Worm (Caenorhabditis elegans) whole organism, L1 larva: ENCODE measurements around the gene ppk-3.

Source experiments
- alr-1 ChIP-seq: fragments of 200-800 bp; sonication (Bioruptor generic); optimal IDR thresholded peaks from 2 replicates; lab custom pipeline; 2018; ENCODE audit warnings: borderline replicate concordance, mild to moderate bottlenecking, missing genetic modification characterization, missing compliant biosample characterization
- ama-1 ChIP-seq: fragments of 150-350 bp; optimal IDR thresholded peaks from 2 replicates; lab custom pipeline; 2014
- ceh-82 ChIP-seq, 3 experiments: fragments of 150-350 bp in 1 of 3; sonication (generic microtip) in 2 of 3; optimal IDR thresholded peaks; 2 replicates each; lab custom pipeline; 2014 to 2017; ENCODE audit warnings: missing biosample characterization in 3 of 3, missing genetic modification characterization in 3 of 3
- ceh-88 ChIP-seq: fragments of 200-800 bp; sonication (Bioruptor generic); IDR thresholded peaks from 2 replicates; pipeline ENCODE4 v1.3.6; 2022; ENCODE audit warnings: missing genetic modification characterization, missing compliant biosample characterization
- efl-1 ChIP-seq, 4 experiments: fragments of 150-350 bp; optimal IDR thresholded peaks in 3 of 4; peaks in 1 of 4; 1 replicate in 1 of 4; 2 replicates in 3 of 4; lab custom pipeline; 2014; ENCODE audit warnings: missing biosample characterization in 2 of 4, missing genetic modification characterization in 2 of 4, missing genetic modification reagents in 2 of 4
- lin-13 ChIP-seq: fragments of 150-350 bp; optimal IDR thresholded peaks from 2 replicates; lab custom pipeline; 2014; ENCODE audit warnings: missing biosample characterization, missing genetic modification reagents, missing genetic modification characterization
- lin-15B ChIP-seq: fragments of 150-350 bp; sonication (generic microtip); optimal IDR thresholded peaks from 3 replicates; lab custom pipeline; 2014; ENCODE audit warnings: missing biosample characterization, missing genetic modification characterization
- lin-39 ChIP-seq: fragments of 150-350 bp; optimal IDR thresholded peaks from 2 replicates; lab custom pipeline; 2014; ENCODE audit warnings: missing biosample characterization, missing genetic modification reagents, missing genetic modification characterization
- nhr-77 ChIP-seq: fragments of 150-350 bp; optimal IDR thresholded peaks from 2 replicates; lab custom pipeline; 2014; ENCODE audit warnings: missing biosample characterization, missing genetic modification characterization
- skn-1 ChIP-seq: fragments of 150-350 bp; optimal IDR thresholded peaks from 2 replicates; lab custom pipeline; 2014; ENCODE audit warnings: missing biosample characterization, missing genetic modification characterization
- snpc-4 ChIP-seq: fragments of 150-350 bp; optimal IDR thresholded peaks from 2 replicates; lab custom pipeline; 2014; ENCODE audit warnings: missing biosample characterization, missing genetic modification characterization
- snu-23 ChIP-seq: sonication (generic microtip); optimal IDR thresholded peaks from 2 replicates; lab custom pipeline; 2016; ENCODE audit warnings: missing genetic modification characterization, missing compliant biosample characterization
- tbx-2 ChIP-seq: sonication (generic microtip); optimal IDR thresholded peaks from 2 replicates; lab custom pipeline; 2016; ENCODE audit warnings: missing genetic modification characterization, missing compliant biosample characterization
- ztf-11 ChIP-seq, 2 experiments: sonication (generic microtip); optimal IDR thresholded peaks; 2 replicates each; lab custom pipeline; 2016 to 2017; ENCODE audit warnings: missing genetic modification characterization in 2 of 2, missing biosample characterization in 1 of 2, missing compliant biosample characterization in 1 of 2

DNA sequence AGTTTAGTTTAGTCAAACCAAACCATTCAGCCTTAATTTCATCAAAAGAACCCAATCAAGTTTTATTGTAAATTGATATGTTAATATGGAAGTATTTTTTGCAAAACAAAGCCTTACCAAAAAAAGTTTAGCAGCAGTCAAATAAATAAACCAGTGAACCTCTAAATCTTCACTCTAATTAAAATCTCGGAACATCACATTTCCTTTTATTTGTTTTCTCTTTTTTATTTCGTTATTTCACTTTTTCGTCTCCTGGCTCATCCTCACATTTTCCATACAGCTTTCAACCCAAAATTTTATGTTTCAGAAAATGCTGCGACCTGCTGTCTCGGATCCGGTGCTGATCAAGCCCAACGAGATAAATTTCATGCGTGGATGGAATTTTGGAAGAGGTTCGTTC, 45.5 kb downstream of the ppk-3 start, which contains the start of gene C34E7.3:
- TF ChIP-seq ama-1 (no peak), snpc-4 (tag; lab: Kevin White, UChicago) (no peak), ztf-11 (tag; optimal IDR thresholded peaks at IDR 0.05; lab: Kevin White, UChicago) (no peak), nhr-77 (tag; lab: Kevin White, UChicago) (no peak), tbx-2 (tag; lab: Kevin White, UChicago) (no peak), efl-1 (optimal IDR thresholded peaks at IDR 0.05; lab: Kevin White, UChicago) (no peak), efl-1 (GFP tag; optimal IDR thresholded peaks at IDR 0.05 in 1 of 2; lab: Kevin White, UChicago) (no peak), lin-13 (GFP tag; lab: Kevin White, UChicago) (no peak), ceh-82 (tag; optimal IDR thresholded peaks at IDR 0.05; lab: Kevin White, UChicago) (no peak), lin-15B (tag; lab: Kevin White, UChicago) (no peak), alr-1 (tag; lab: Kevin White, UChicago) (no peak), lin-39 (tag; lab: Kevin White, UChicago) (no peak), snu-23 (no peak), skn-1 (tag; lab: Kevin White, UChicago) (no peak), ceh-88 (GFP tag; lab: Robert Waterston, UW) (no peak)
